Worm (Caenorhabditis elegans): ENCODE data around the gene ZK742.7.

ce11 chrV:7793067-7793466, 5.1 kb upstream of the ZK742.7 start, which contains the start of gene flp-21:
- TF ChIP-seq pha-4 (tag; optimal IDR thresholded peaks at IDR 0.05) = no peak
- no peak for TF ChIP-seq pqm-1 (tag; optimal IDR thresholded peaks at IDR 0.05)
- no peak for TF ChIP-seq tbx-2 (tag; optimal IDR thresholded peaks at IDR 0.05)
- TF ChIP-seq eor-1 (tag; optimal IDR thresholded peaks at IDR 0.05) = no peak
- TF ChIP-seq aly-2 (tag; optimal IDR thresholded peaks at IDR 0.05) = no peak
- no peak for TF ChIP-seq nhr-12 (tag; optimal IDR thresholded peaks at IDR 0.05)
- no peak for TF ChIP-seq ama-1 (optimal IDR thresholded peaks at IDR 0.05)
- TF ChIP-seq skn-1 (tag; optimal IDR thresholded peaks at IDR 0.05) = no peak
- no peak for TF ChIP-seq elt-2 (tag; optimal IDR thresholded peaks at IDR 0.05)
- TF ChIP-seq nfya-1 (tag; optimal IDR thresholded peaks at IDR 0.05; ENCODE audit: insufficient read depth) = no peak
- TF ChIP-seq mdl-1 (tag; optimal IDR thresholded peaks at IDR 0.05) = no peak
- no peak for TF ChIP-seq unc-39 (tag; optimal IDR thresholded peaks at IDR 0.05)
- TF ChIP-seq ceh-28 (tag; optimal IDR thresholded peaks at IDR 0.05) = no peak
